Fruit fly (Drosophila melanogaster) whole organism, embryonic: Measurements from ENCODE around the gene shakB.

ENCODE experiments used
- Adf1 ChIP-seq: fragments of 200-800 bp; sonication (Bioruptor generic); IDR thresholded peaks from 2 replicates; pipeline ENCODE4 v1.3.6; 2022; ENCODE audit warnings: missing biosample characterization, missing genetic modification characterization
- gfzf ChIP-seq: fragments of 200-800 bp; sonication (Bioruptor generic); optimal IDR thresholded peaks from 2 replicates; lab custom pipeline; 2016; ENCODE audit warnings: missing biosample characterization, mild to moderate bottlenecking, missing genetic modification characterization, moderate library complexity
- hkb ChIP-seq, 2 experiments: fragments of 200-800 bp in 1 of 2; fragments of >200 bp in 1 of 2; sonication (Bioruptor generic) in 1 of 2; IDR thresholded peaks in 1 of 2; optimal IDR thresholded peaks in 1 of 2; 2 replicates each; pipeline versions ENCODE4 v1.3.6 to Lab custom; 2017 to 2022; ENCODE audit warnings: missing biosample characterization in 1 of 2, missing genetic modification characterization in 1 of 2

DNA sequence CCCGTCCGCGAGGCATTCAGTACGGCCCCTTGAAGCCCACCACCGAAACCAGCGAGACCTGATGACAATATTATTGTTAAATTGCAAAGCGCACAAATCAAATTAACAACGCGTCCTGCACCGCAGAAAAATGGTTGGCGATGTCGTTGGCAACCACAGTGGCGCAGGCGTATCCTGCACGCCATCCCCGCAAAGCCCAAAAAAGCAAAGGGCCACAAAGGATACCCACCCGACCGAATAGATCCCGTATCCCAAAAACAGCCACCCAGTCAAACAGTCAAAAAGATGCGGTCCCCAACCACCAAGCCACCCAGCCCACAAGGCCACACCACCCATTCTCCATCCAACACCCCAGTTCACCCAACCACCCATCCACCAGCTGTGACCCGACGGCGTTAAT is 195.4 kb downstream of the shakB start:
- TF ChIP-seq Adf1 = no peak
- TF ChIP-seq gfzf (GFP tag; lab: Kevin White, UChicago) = no peak
- no peak for TF ChIP-seq hkb (optimal IDR thresholded peaks at IDR 0.05; lab: Kevin White, UChicago)
- no peak for TF ChIP-seq hkb (GFP tag; IDR thresholded peaks at IDR 0.05; lab: Robert Waterston, UW)
